Fruit fly (Drosophila melanogaster) whole organism, embryonic: ENCODE results near the gene NfI.

Experiments
- CG10321 ChIP-seq: fragments of 200-800 bp; sonication (Bioruptor generic); IDR thresholded peaks from 2 replicates; pipeline ENCODE4 v1.3.6; 2022; ENCODE audit warnings: missing biosample characterization, missing genetic modification characterization
- CG10979 ChIP-seq: fragments of 200-800 bp; sonication (Bioruptor generic); optimal IDR thresholded peaks from 2 replicates; lab custom pipeline; 2018; ENCODE audit warnings: missing biosample characterization, mild to moderate bottlenecking, missing genetic modification characterization, moderate library complexity
- CG1233 ChIP-seq: fragments of 200-800 bp; sonication (Bioruptor generic); optimal IDR thresholded peaks from 4 replicates; lab custom pipeline; 2018; ENCODE audit warnings: missing biosample characterization, mild to moderate bottlenecking, missing genetic modification characterization
- CG12659 ChIP-seq: fragments of 200-800 bp; sonication (Bioruptor generic); optimal IDR thresholded peaks from 3 replicates; lab custom pipeline; 2017; ENCODE audit warnings: mild to moderate bottlenecking, missing biosample characterization, missing genetic modification reagents, missing genetic modification characterization
- CG13424 ChIP-seq: fragments of 200-800 bp; sonication (Bioruptor generic); optimal IDR thresholded peaks from 2 replicates; lab custom pipeline; 2019; ENCODE audit warnings: missing biosample characterization, mild to moderate bottlenecking, missing genetic modification characterization, moderate library complexity
- CG13624 ChIP-seq: fragments of 200-800 bp; sonication (Bioruptor generic); optimal IDR thresholded peaks from 2 replicates; lab custom pipeline; 2016; ENCODE audit warnings: missing biosample characterization, missing genetic modification characterization
- CG15011 ChIP-seq: fragments of 200-800 bp; sonication (Bioruptor generic); optimal IDR thresholded peaks from 3 replicates; lab custom pipeline; 2018; ENCODE audit warnings: missing biosample characterization, mild to moderate bottlenecking, missing genetic modification characterization
- CG1529 ChIP-seq: fragments of 200-800 bp; sonication (Bioruptor generic); optimal IDR thresholded peaks from 3 replicates; lab custom pipeline; 2018; ENCODE audit warnings: missing biosample characterization, missing genetic modification characterization
- CG15479 ChIP-seq: fragments of 200-800 bp; sonication (Bioruptor generic); optimal IDR thresholded peaks from 3 replicates; lab custom pipeline; 2019; ENCODE audit warnings: missing biosample characterization, mild to moderate bottlenecking, missing genetic modification characterization, moderate library complexity
- CG15696 ChIP-seq: fragments of 200-800 bp; sonication (Bioruptor generic); optimal IDR thresholded peaks from 2 replicates; lab custom pipeline; 2019; ENCODE audit warnings: missing biosample characterization, mild to moderate bottlenecking, missing genetic modification characterization, moderate library complexity
- CG1792 ChIP-seq: fragments of 200-800 bp; sonication (Bioruptor generic); optimal IDR thresholded peaks from 2 replicates; lab custom pipeline; 2016; ENCODE audit warnings: missing biosample characterization, missing genetic modification characterization
- CG18262 ChIP-seq: fragments of 200-800 bp; optimal IDR thresholded peaks from 3 replicates; lab custom pipeline; 2019; ENCODE audit warnings: missing biosample characterization, mild to moderate bottlenecking, missing genetic modification characterization, moderate library complexity
- CG31224 ChIP-seq: fragments of 200-800 bp; sonication (Bioruptor generic); IDR thresholded peaks from 2 replicates; pipeline ENCODE4 v1.3.6; 2022; ENCODE audit warnings: missing biosample characterization, missing genetic modification characterization
- CG32767 ChIP-seq: fragments of 200-800 bp; sonication (Bioruptor generic); IDR thresholded peaks from 2 replicates; pipeline ENCODE4 v1.3.6; 2022; ENCODE audit warnings: missing biosample characterization, missing genetic modification characterization
- CG33213 ChIP-seq: fragments of 200-800 bp; sonication (Bioruptor generic); optimal IDR thresholded peaks from 3 replicates; lab custom pipeline; 2016; ENCODE audit warnings: missing biosample characterization, missing genetic modification characterization
- CG34376 ChIP-seq: fragments of 200-800 bp; sonication (Bioruptor generic); optimal IDR thresholded peaks from 2 replicates; lab custom pipeline; 2018; ENCODE audit warnings: missing biosample characterization, mild to moderate bottlenecking, missing genetic modification characterization
- CG43689 ChIP-seq: fragments of 200-800 bp; sonication (Bioruptor generic); IDR thresholded peaks from 2 replicates; pipeline ENCODE4 v1.3.6; 2022; ENCODE audit warnings: missing biosample characterization, missing genetic modification characterization
- CG4404 ChIP-seq: fragments of 200-800 bp; sonication (Bioruptor generic); IDR thresholded peaks from 2 replicates; pipeline ENCODE4 v1.3.6; 2022; ENCODE audit warnings: missing biosample characterization, missing genetic modification characterization
- CG6272 ChIP-seq: fragments of 200-800 bp; sonication (Bioruptor generic); IDR thresholded peaks from 2 replicates; pipeline ENCODE4 v1.3.6; 2022; ENCODE audit warnings: missing biosample characterization, missing genetic modification characterization
- CG7987 ChIP-seq: fragments of 200-800 bp; sonication (Bioruptor generic); optimal IDR thresholded peaks from 2 replicates; lab custom pipeline; 2018; ENCODE audit warnings: missing biosample characterization, mild to moderate bottlenecking, missing genetic modification characterization, moderate library complexity
- CHES-1-like ChIP-seq: fragments of 200-800 bp; sonication (Bioruptor generic); optimal IDR thresholded peaks from 2 replicates; lab custom pipeline; 2016; ENCODE audit warnings: missing biosample characterization, missing genetic modification characterization
- D19A ChIP-seq: fragments of 200-800 bp; optimal IDR thresholded peaks from 3 replicates; lab custom pipeline; 2019; ENCODE audit warnings: missing biosample characterization, mild to moderate bottlenecking, missing genetic modification characterization, moderate library complexity
- Dfd ChIP-seq, 2 experiments: fragments of >200 bp; optimal IDR thresholded peaks; 2 replicates each; lab custom pipeline; 2017; ENCODE audit warnings: missing biosample characterization in 2 of 2, missing genetic modification characterization in 2 of 2
- Dref ChIP-seq: fragments of 200-800 bp; sonication (Bioruptor generic); IDR thresholded peaks from 2 replicates; pipeline ENCODE4 v1.3.6; 2022; ENCODE audit warnings: missing biosample characterization, missing genetic modification characterization
- Elba2 ChIP-seq: fragments of 200-800 bp; sonication (Bioruptor generic); optimal IDR thresholded peaks from 3 replicates; lab custom pipeline; 2016; ENCODE audit warnings: missing biosample characterization, missing genetic modification characterization
- Fer1 ChIP-seq: fragments of 200-800 bp; sonication (Bioruptor generic); optimal IDR thresholded peaks from 2 replicates; lab custom pipeline; 2017; ENCODE audit warnings: missing biosample characterization, mild to moderate bottlenecking, missing genetic modification characterization
- HLHmδ ChIP-seq: fragments of 200-800 bp; sonication (Bioruptor generic); optimal IDR thresholded peaks from 2 replicates; lab custom pipeline; 2018; ENCODE audit warnings: missing biosample characterization, mild to moderate bottlenecking, missing genetic modification characterization, moderate library complexity
- MESR4 ChIP-seq: fragments of 200-800 bp; sonication (Bioruptor generic); optimal IDR thresholded peaks from 2 replicates; lab custom pipeline; 2018; ENCODE audit warnings: missing biosample characterization, mild to moderate bottlenecking, missing genetic modification characterization, moderate library complexity
- NFAT ChIP-seq: fragments of 200-800 bp; sonication (Bioruptor generic); IDR thresholded peaks from 2 replicates; pipeline ENCODE4 v1.3.6; 2022; ENCODE audit warnings: missing biosample characterization, missing genetic modification characterization
- NfI ChIP-seq: fragments of 200-800 bp; sonication (Bioruptor generic); optimal IDR thresholded peaks from 3 replicates; lab custom pipeline; 2018; ENCODE audit warnings: missing biosample characterization, mild to moderate bottlenecking, missing genetic modification characterization, moderate library complexity
- Opbp ChIP-seq: fragments of 200-800 bp; sonication (Bioruptor generic); IDR thresholded peaks from 3 replicates; pipeline ENCODE4 v1.3.6; 2022; ENCODE audit warnings: missing biosample characterization, missing genetic modification characterization; ENCODE audit not compliant: partially characterized antibody
- Ptx1 ChIP-seq: fragments of 200-800 bp; sonication (Bioruptor generic); IDR thresholded peaks from 2 replicates; pipeline ENCODE4 v1.3.6; 2022; ENCODE audit warnings: missing biosample characterization, missing genetic modification characterization
- Rx ChIP-seq: fragments of 200-800 bp; sonication (Bioruptor generic); IDR thresholded peaks from 2 replicates; pipeline ENCODE4 v1.3.6; 2022; ENCODE audit warnings: missing biosample characterization, missing genetic modification characterization
- al ChIP-seq: fragments of 200-800 bp; sonication (Bioruptor generic); IDR thresholded peaks from 2 replicates; pipeline ENCODE4 v1.3.6; 2022; ENCODE audit warnings: missing biosample characterization, missing genetic modification characterization
- ato ChIP-seq: fragments of 200-800 bp; sonication (Bioruptor generic); IDR thresholded peaks from 2 replicates; pipeline ENCODE4 v1.3.6; 2022; ENCODE audit warnings: missing biosample characterization, missing genetic modification characterization; ENCODE audit not compliant: partially characterized antibody
- az2 ChIP-seq: fragments of 200-800 bp; sonication (Bioruptor generic); optimal IDR thresholded peaks from 3 replicates; lab custom pipeline; 2016; ENCODE audit warnings: missing biosample characterization, missing genetic modification characterization
- bowl ChIP-seq: fragments of 200-800 bp; sonication (Bioruptor generic); IDR thresholded peaks from 2 replicates; pipeline ENCODE4 v1.3.6; 2022; ENCODE audit warnings: missing biosample characterization, missing genetic modification characterization
- dpn ChIP-seq, 2 experiments: fragments of 200-800 bp; sonication (Bioruptor generic); optimal IDR thresholded peaks; 3 replicates each; lab custom pipeline; 2016; ENCODE audit warnings: missing biosample characterization in 2 of 2, missing genetic modification characterization in 2 of 2
- fd3F ChIP-seq: fragments of 200-800 bp; sonication (Bioruptor generic); optimal IDR thresholded peaks from 2 replicates; lab custom pipeline; 2018; ENCODE audit warnings: missing biosample characterization, mild to moderate bottlenecking, missing genetic modification characterization, moderate library complexity
- ham ChIP-seq: fragments of 200-800 bp; sonication (Bioruptor generic); IDR thresholded peaks from 2 replicates; pipeline ENCODE4 v1.3.6; 2022; ENCODE audit warnings: missing biosample characterization, missing genetic modification characterization
- lmd ChIP-seq: fragments of 200-800 bp; sonication (Bioruptor generic); IDR thresholded peaks from 2 replicates; pipeline ENCODE4 v1.3.6; 2022; ENCODE audit warnings: missing biosample characterization, missing genetic modification characterization
- nerfin-2 ChIP-seq: fragments of 200-800 bp; sonication (Bioruptor generic); IDR thresholded peaks from 2 replicates; pipeline ENCODE4 v1.3.6; 2022; ENCODE audit warnings: missing biosample characterization, missing genetic modification characterization; ENCODE audit not compliant: partially characterized antibody
- otp ChIP-seq: fragments of 200-800 bp; sonication (Bioruptor generic); IDR thresholded peaks from 3 replicates; pipeline ENCODE4, ENCODE4 v1.3.6; 2022; ENCODE audit warnings: missing biosample characterization, missing genetic modification characterization
- pita ChIP-seq: fragments of 200-800 bp; sonication (Bioruptor generic); optimal IDR thresholded peaks from 2 replicates; lab custom pipeline; 2017; ENCODE audit warnings: missing biosample characterization, mild to moderate bottlenecking, missing genetic modification characterization
- ranshi ChIP-seq: fragments of 200-800 bp; sonication (Bioruptor generic); IDR thresholded peaks from 2 replicates; pipeline ENCODE4 v1.3.6; 2022; ENCODE audit warnings: missing biosample characterization, missing genetic modification characterization
- rib ChIP-seq: fragments of 200-800 bp; sonication (Bioruptor generic); IDR thresholded peaks from 2 replicates; pipeline ENCODE4 v1.3.6; 2022; ENCODE audit warnings: missing biosample characterization, missing genetic modification characterization
- row ChIP-seq: fragments of 200-800 bp; sonication (Bioruptor generic); IDR thresholded peaks from 3 replicates; pipeline ENCODE4 v1.3.6; 2022; ENCODE audit warnings: missing biosample characterization, missing genetic modification characterization
- slou ChIP-seq: fragments of 200-800 bp; sonication (Bioruptor generic); optimal IDR thresholded peaks from 3 replicates; lab custom pipeline; 2016; ENCODE audit warnings: missing biosample characterization, missing genetic modification characterization
- usp ChIP-seq: fragments of >200 bp; optimal IDR thresholded peaks from 2 replicates; lab custom pipeline; 2017; ENCODE audit warnings: missing biosample characterization, missing genetic modification characterization
- vnd ChIP-seq: fragments of 200-800 bp; sonication (Bioruptor generic); IDR thresholded peaks from 3 replicates; pipeline ENCODE4 v1.3.6; 2022; ENCODE audit warnings: missing biosample characterization, missing genetic modification characterization; ENCODE audit not compliant: partially characterized antibody
- wdn ChIP-seq: fragments of 200-800 bp; sonication (Bioruptor generic); IDR thresholded peaks from 2 replicates; pipeline ENCODE4 v1.3.6; 2022; ENCODE audit warnings: missing biosample characterization, missing genetic modification characterization
- zf30C ChIP-seq: fragments of 200-800 bp; sonication (Bioruptor generic); optimal IDR thresholded peaks from 3 replicates; lab custom pipeline; 2018; ENCODE audit warnings: missing biosample characterization, mild to moderate bottlenecking, missing genetic modification characterization

Gene NfI

dm6 chr4:225824-226223, 50.3 kb downstream of the NfI start (continued):
- TF ChIP-seq ato (no peak), CG34376 (GFP tag; lab: Kevin White, UChicago) (peak; percentile 5), CG1529 (GFP tag; lab: Kevin White, UChicago) (peak; percentile 58), CG15479 (GFP tag; lab: Kevin White, UChicago) (peak; percentile 61), wdn (no peak), CG18262 (peak; percentile 48), rib (no peak), CG10321 (GFP tag; lab: Robert Waterston, UW) (no peak), CG13424 (tag; lab: Kevin White, UChicago) (no peak), zf30C (no peak), fd3F (no peak), CG4404 (GFP tag; lab: Robert Waterston, UW) (no peak), CG15696 (peak; percentile 84), otp (GFP tag; lab: Robert Waterston, UW) (no peak), Rx (GFP tag; lab: Robert Waterston, UW) (no peak), Elba2 (GFP tag; lab: Kevin White, UChicago) (no peak), CG7987 (GFP tag; lab: Kevin White, UChicago) (no peak), usp (no peak), row (GFP tag; lab: Robert Waterston, UW) (no peak), CG12659 (GFP tag; lab: Kevin White, UChicago) (peak; percentile 47), al (GFP tag; lab: Robert Waterston, UW) (no peak), CG33213 (peak; percentile 5), dpn (GFP tag; optimal IDR thresholded peaks at IDR 0.05; lab: Kevin White, UChicago) (no peak), ham (GFP tag; lab: Robert Waterston, UW) (no peak), CG10979 (no peak), bowl (GFP tag; lab: Robert Waterston, UW) (no peak; the same call in 1 of the 2 replicates), az2 (no peak), NFAT (GFP tag; lab: Robert Waterston, UW) (no peak), slou (GFP tag; lab: Kevin White, UChicago) (no peak), CG1792 (GFP tag; lab: Kevin White, UChicago) (no peak), HLHmδ (GFP tag; lab: Kevin White, UChicago) (no peak), Dref (GFP tag; lab: Robert Waterston, UW) (no peak), vnd (no peak), CHES-1-like (GFP tag; lab: Kevin White, UChicago) (peak; percentile 5), NfI (no peak), nerfin-2 (GFP tag; lab: Robert Waterston, UW) (no peak), Dfd (GFP tag; optimal IDR thresholded peaks at IDR 0.05; lab: Kevin White, UChicago) (no peak), CG43689 (no peak), CG1233 (peak; percentile 53), pita (GFP tag; lab: Kevin White, UChicago) (no peak), CG13624 (GFP tag; lab: Kevin White, UChicago) (no peak), Ptx1 (no peak), MESR4 (GFP tag; lab: Kevin White, UChicago) (peak; percentile 11), CG32767 (no peak; the same call in 1 of the 2 replicates), Fer1 (GFP tag; lab: Kevin White, UChicago) (peak; percentile 44), lmd (GFP tag; lab: Robert Waterston, UW) (no peak), Opbp (GFP tag; lab: Robert Waterston, UW) (no peak), ranshi (no peak), CG31224 (GFP tag; lab: Robert Waterston, UW) (no peak), CG6272 (GFP tag; lab: Robert Waterston, UW) (no peak), CG15011 (GFP tag; lab: Kevin White, UChicago) (peak; percentile 34), D19A (peak; percentile 56)
